Fruit fly (Drosophila melanogaster) whole organism, embryonic: Measurements from ENCODE around the gene SelT.

Experiments used
- Bgb ChIP-seq: fragments of 200-800 bp; sonication (Bioruptor generic); IDR thresholded peaks from 2 replicates; pipeline ENCODE4 v1.3.6; 2022; ENCODE audit warnings: missing biosample characterization, missing genetic modification characterization; ENCODE audit not compliant: partially characterized antibody
- BtbVII ChIP-seq: fragments of 200-800 bp; sonication (Bioruptor generic); optimal IDR thresholded peaks from 3 replicates; lab custom pipeline; 2017; ENCODE audit warnings: missing biosample characterization, mild to moderate bottlenecking, missing genetic modification characterization
- CG1024 ChIP-seq: fragments of 200-800 bp; sonication (Bioruptor generic); IDR thresholded peaks from 2 replicates; pipeline ENCODE4 v1.3.6; 2022; ENCODE audit warnings: missing biosample characterization, missing genetic modification characterization
- CG10543 ChIP-seq: fragments of 200-800 bp; sonication (Bioruptor generic); optimal IDR thresholded peaks from 3 replicates; lab custom pipeline; 2017; ENCODE audit warnings: missing biosample characterization, mild to moderate bottlenecking, missing genetic modification characterization, moderate library complexity
- CG13296 ChIP-seq: fragments of 200-800 bp; sonication (Bioruptor generic); optimal IDR thresholded peaks from 3 replicates; lab custom pipeline; 2018; ENCODE audit warnings: missing biosample characterization, mild to moderate bottlenecking, missing genetic modification characterization
- CG16779 ChIP-seq: fragments of 200-800 bp; sonication (Bioruptor generic); IDR thresholded peaks from 2 replicates; pipeline ENCODE4 v1.3.6; 2022; ENCODE audit warnings: missing biosample characterization, missing genetic modification characterization
- CG17328 ChIP-seq: fragments of 200-800 bp; sonication (Bioruptor generic); IDR thresholded peaks from 2 replicates; pipeline ENCODE4 v1.3.6; 2022; ENCODE audit warnings: missing biosample characterization, missing genetic modification characterization
- CG17829 ChIP-seq: fragments of 200-800 bp; optimal IDR thresholded peaks from 2 replicates; lab custom pipeline; 2019; ENCODE audit warnings: missing biosample characterization, mild to moderate bottlenecking, missing genetic modification characterization, moderate library complexity
- CG1792 ChIP-seq: fragments of 200-800 bp; sonication (Bioruptor generic); optimal IDR thresholded peaks from 2 replicates; lab custom pipeline; 2016; ENCODE audit warnings: missing biosample characterization, missing genetic modification characterization
- CG18011 ChIP-seq: fragments of 200-800 bp; sonication (Bioruptor generic); optimal IDR thresholded peaks from 2 replicates; lab custom pipeline; 2017; ENCODE audit warnings: missing biosample characterization, missing genetic modification characterization, mild to moderate bottlenecking, moderate library complexity, missing genotype
- CG18599 ChIP-seq: fragments of 200-800 bp; sonication (Bioruptor generic); optimal IDR thresholded peaks from 3 replicates; lab custom pipeline; 2017; ENCODE audit warnings: missing biosample characterization, missing genetic modification characterization, mild to moderate bottlenecking, moderate library complexity, missing genetic modification reagents
- CG2202 ChIP-seq: fragments of 200-800 bp; sonication (Bioruptor generic); optimal IDR thresholded peaks from 2 replicates; lab custom pipeline; 2018; ENCODE audit warnings: missing biosample characterization, mild to moderate bottlenecking, missing genetic modification characterization
- CG30020 ChIP-seq: fragments of 200-800 bp; optimal IDR thresholded peaks from 2 replicates; lab custom pipeline; 2019; ENCODE audit warnings: missing biosample characterization, mild to moderate bottlenecking, missing genetic modification characterization, moderate library complexity
- CG3163 ChIP-seq: fragments of 200-800 bp; sonication (Bioruptor generic); optimal IDR thresholded peaks from 3 replicates; lab custom pipeline; 2016; ENCODE audit warnings: missing biosample characterization, missing genetic modification characterization
- CG3281 ChIP-seq: fragments of 200-800 bp; sonication (Bioruptor generic); optimal IDR thresholded peaks from 3 replicates; lab custom pipeline; 2017; ENCODE audit warnings: missing biosample characterization, mild to moderate bottlenecking, missing genetic modification characterization
- CG33557 ChIP-seq: fragments of 200-800 bp; sonication (Bioruptor generic); optimal IDR thresholded peaks from 2 replicates; lab custom pipeline; 2019; ENCODE audit warnings: missing biosample characterization, mild to moderate bottlenecking, missing genetic modification characterization, moderate library complexity
- CG3726 ChIP-seq: fragments of 200-800 bp; sonication (Bioruptor generic); IDR thresholded peaks from 3 replicates; pipeline ENCODE4, ENCODE4 v1.3.6; 2022; ENCODE audit warnings: missing biosample characterization, missing genetic modification characterization
- CG4617 ChIP-seq: fragments of 200-800 bp; sonication (Bioruptor generic); optimal IDR thresholded peaks from 3 replicates; lab custom pipeline; 2016; ENCODE audit warnings: missing biosample characterization, missing genetic modification characterization, borderline replicate concordance
- CG5180 ChIP-seq: fragments of 200-800 bp; sonication (Bioruptor generic); optimal IDR thresholded peaks from 3 replicates; lab custom pipeline; 2017; ENCODE audit warnings: missing biosample characterization, missing genetic modification characterization, mild to moderate bottlenecking, moderate library complexity, missing genetic modification reagents
- CG6765 ChIP-seq: fragments of 200-800 bp; sonication (Bioruptor generic); optimal IDR thresholded peaks from 3 replicates; lab custom pipeline; 2017; ENCODE audit warnings: missing biosample characterization, mild to moderate bottlenecking, missing genetic modification characterization
- CG8944 ChIP-seq: fragments of 200-800 bp; sonication (Bioruptor generic); optimal IDR thresholded peaks from 3 replicates; lab custom pipeline; 2016; ENCODE audit warnings: missing biosample characterization, missing genetic modification characterization
- D19A ChIP-seq: fragments of 200-800 bp; optimal IDR thresholded peaks from 3 replicates; lab custom pipeline; 2019; ENCODE audit warnings: missing biosample characterization, mild to moderate bottlenecking, missing genetic modification characterization, moderate library complexity
- Fer3 ChIP-seq: fragments of 200-800 bp; sonication (Bioruptor generic); optimal IDR thresholded peaks from 2 replicates; lab custom pipeline; 2018; ENCODE audit warnings: missing biosample characterization, mild to moderate bottlenecking, missing genetic modification characterization, moderate library complexity
- GATAe ChIP-seq: fragments of 200-800 bp; sonication (Bioruptor generic); conservative IDR thresholded peaks from 2 replicates; pipeline ENCODE4 v1.3.6; 2022; ENCODE audit warnings: missing biosample characterization, missing genetic modification characterization
- HLH3B ChIP-seq: fragments of 200-800 bp; sonication (Bioruptor generic); IDR thresholded peaks from 2 replicates; pipeline ENCODE4 v1.3.6; 2022; ENCODE audit warnings: missing biosample characterization, missing genetic modification characterization
- Mad ChIP-seq: fragments of 200-800 bp; sonication (Bioruptor generic); optimal IDR thresholded peaks from 2 replicates; lab custom pipeline; 2016; ENCODE audit warnings: missing biosample characterization, missing genetic modification characterization
- Neu2 ChIP-seq: fragments of 200-800 bp; sonication (Bioruptor generic); optimal IDR thresholded peaks from 3 replicates; lab custom pipeline; 2016; ENCODE audit warnings: missing biosample characterization, missing genetic modification characterization, borderline replicate concordance
- Ptx1 ChIP-seq: fragments of 200-800 bp; sonication (Bioruptor generic); IDR thresholded peaks from 2 replicates; pipeline ENCODE4 v1.3.6; 2022; ENCODE audit warnings: missing biosample characterization, missing genetic modification characterization
- Side ChIP-seq: fragments of 200-800 bp; sonication (Bioruptor generic); optimal IDR thresholded peaks from 2 replicates; lab custom pipeline; 2016; ENCODE audit warnings: missing biosample characterization, missing genetic modification characterization
- Six4 ChIP-seq: fragments of 200-800 bp; sonication (Bioruptor generic); optimal IDR thresholded peaks from 2 replicates; lab custom pipeline; 2016; ENCODE audit warnings: missing biosample characterization, missing genetic modification characterization
- Sry-β ChIP-seq: fragments of 200-800 bp; sonication (Bioruptor generic); optimal IDR thresholded peaks from 2 replicates; lab custom pipeline; 2018; ENCODE audit warnings: missing biosample characterization, mild to moderate bottlenecking, missing genetic modification characterization, moderate library complexity
- ac ChIP-seq: fragments of 200-800 bp; sonication (Bioruptor generic); optimal IDR thresholded peaks from 3 replicates; lab custom pipeline; 2017; ENCODE audit warnings: missing biosample characterization, mild to moderate bottlenecking, missing genetic modification characterization
- amos ChIP-seq: fragments of 200-800 bp; sonication (Bioruptor generic); IDR thresholded peaks from 2 replicates; pipeline ENCODE4 v1.3.6; 2022; ENCODE audit warnings: missing biosample characterization, missing genetic modification characterization; ENCODE audit not compliant: partially characterized antibody
- chinmo ChIP-seq: fragments of 200-800 bp; sonication (Bioruptor generic); IDR thresholded peaks from 4 replicates; pipeline ENCODE4 v1.3.6; 2022; ENCODE audit warnings: missing biosample characterization, missing genetic modification characterization; ENCODE audit not compliant: partially characterized antibody
- da ChIP-seq: fragments of 200-800 bp; sonication (Bioruptor generic); optimal IDR thresholded peaks from 2 replicates; lab custom pipeline; 2016; ENCODE audit warnings: missing biosample characterization, missing genetic modification characterization
- ems ChIP-seq: fragments of 200-800 bp; sonication (Bioruptor generic); optimal IDR thresholded peaks from 3 replicates; lab custom pipeline; 2016; ENCODE audit warnings: missing biosample characterization, missing genetic modification characterization
- eve ChIP-seq, 2 experiments: fragments of >200 bp; optimal IDR thresholded peaks; 2 replicates each; lab custom pipeline; 2017; ENCODE audit warnings: missing biosample characterization in 2 of 2, missing genetic modification characterization in 2 of 2
- fd102C ChIP-seq: fragments of 200-800 bp; sonication (Bioruptor generic); optimal IDR thresholded peaks from 2 replicates; lab custom pipeline; 2018; ENCODE audit warnings: missing biosample characterization, mild to moderate bottlenecking, missing genetic modification characterization, moderate library complexity
- fu2 ChIP-seq: fragments of 200-800 bp; sonication (Bioruptor generic); optimal IDR thresholded peaks from 2 replicates; lab custom pipeline; 2016; ENCODE audit warnings: missing biosample characterization, missing genetic modification characterization
- hbn ChIP-seq: fragments of 200-800 bp; sonication (Bioruptor generic); IDR thresholded peaks from 2 replicates; pipeline ENCODE4 v1.3.6; 2022; ENCODE audit warnings: missing biosample characterization, missing genetic modification characterization; ENCODE audit not compliant: partially characterized antibody
- mirr ChIP-seq: fragments of 200-800 bp; sonication (Bioruptor generic); optimal IDR thresholded peaks from 3 replicates; lab custom pipeline; 2018; ENCODE audit warnings: missing biosample characterization, mild to moderate bottlenecking, missing genetic modification characterization
- nau ChIP-seq: fragments of 200-800 bp; sonication (Bioruptor generic); optimal IDR thresholded peaks from 3 replicates; lab custom pipeline; 2017; ENCODE audit warnings: missing biosample characterization, mild to moderate bottlenecking, missing genetic modification characterization, missing genetic modification reagents
- org-1 ChIP-seq: fragments of 200-800 bp; sonication (Bioruptor generic); optimal IDR thresholded peaks from 2 replicates; lab custom pipeline; 2017; ENCODE audit warnings: missing biosample characterization, missing genetic modification characterization
- p53 ChIP-seq: fragments of 200-800 bp; sonication (Bioruptor generic); optimal IDR thresholded peaks from 2 replicates; lab custom pipeline; 2016; ENCODE audit warnings: missing biosample characterization, missing genetic modification characterization
- peb ChIP-seq: fragments of 200-800 bp; sonication (Bioruptor generic); IDR thresholded peaks from 2 replicates; pipeline ENCODE4 v1.3.6; 2022; ENCODE audit warnings: missing biosample characterization, missing genetic modification characterization
- pho ChIP-seq: fragments of 200-800 bp; sonication (Bioruptor generic); optimal IDR thresholded peaks from 2 replicates; lab custom pipeline; 2016; ENCODE audit warnings: missing biosample characterization, missing genetic modification characterization
- ro ChIP-seq: fragments of 200-800 bp; sonication (Bioruptor generic); IDR thresholded peaks from 2 replicates; pipeline ENCODE4 v1.3.6; 2022; ENCODE audit warnings: missing biosample characterization, missing genetic modification characterization
- tap ChIP-seq: fragments of 200-800 bp; optimal IDR thresholded peaks from 3 replicates; lab custom pipeline; 2019; ENCODE audit warnings: missing biosample characterization, mild to moderate bottlenecking, missing genetic modification characterization, moderate library complexity
- wdn ChIP-seq: fragments of 200-800 bp; sonication (Bioruptor generic); IDR thresholded peaks from 2 replicates; pipeline ENCODE4 v1.3.6; 2022; ENCODE audit warnings: missing biosample characterization, missing genetic modification characterization
- zfh1 ChIP-seq: fragments of 200-800 bp; sonication (Bioruptor generic); IDR thresholded peaks from 3 replicates; pipeline ENCODE4 v1.3.6; 2022; ENCODE audit warnings: missing biosample characterization, missing genetic modification characterization

The SelT gene

DNA sequence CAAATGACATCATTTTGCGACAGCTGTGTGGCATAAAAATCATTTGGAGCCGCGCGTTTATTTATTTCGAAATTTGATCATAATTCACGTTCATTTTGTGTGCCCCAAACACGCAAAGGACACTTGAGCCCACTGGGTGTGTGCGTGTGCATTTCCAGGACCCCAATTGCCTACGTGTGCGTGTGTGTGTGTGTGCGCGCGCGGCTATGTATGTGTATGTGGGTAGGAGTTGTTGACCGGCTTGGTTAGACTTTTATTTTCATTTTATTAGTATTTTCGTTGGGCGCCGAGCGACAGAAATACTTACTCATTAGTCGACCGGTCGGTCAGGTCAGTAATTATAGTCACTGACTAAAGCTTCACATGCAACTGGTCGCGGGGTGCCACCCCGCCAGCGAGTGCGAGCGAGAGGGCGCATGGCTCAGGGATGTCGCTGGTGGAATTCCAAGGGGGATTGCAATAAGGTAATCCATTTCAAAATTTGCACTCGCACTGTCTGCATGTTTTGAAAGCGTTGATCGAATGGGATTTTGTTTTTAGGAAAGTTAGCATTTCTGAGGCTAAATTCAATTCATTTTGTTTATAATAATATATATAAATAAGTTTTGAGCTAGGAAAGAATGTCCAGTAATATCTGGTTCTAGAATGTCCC, 32.9 kb downstream of the SelT start (continued):
- TF ChIP-seq ro (no peak), mirr (GFP tag; lab: Kevin White, UChicago) (no peak), CG33557 (GFP tag; lab: Kevin White, UChicago) (no peak), CG18599 (GFP tag; lab: Kevin White, UChicago) (peak; percentile 65), pho (peak; percentile 23), org-1 (GFP tag; lab: Kevin White, UChicago) (no peak), Sry-β (GFP tag; lab: Kevin White, UChicago) (no peak), GATAe (GFP tag; lab: Robert Waterston, UW) (no peak), HLH3B (GFP tag; lab: Robert Waterston, UW) (peak; percentile 43; the same call in 1 of the 2 replicates), CG3163 (GFP tag; lab: Kevin White, UChicago) (no peak), da (GFP tag; lab: Kevin White, UChicago) (no peak), CG6765 (GFP tag; lab: Kevin White, UChicago) (no peak), peb (GFP tag; lab: Robert Waterston, UW) (no peak), fu2 (GFP tag; lab: Kevin White, UChicago) (peak; percentile 4), CG18011 (GFP tag; lab: Kevin White, UChicago) (no peak), CG10543 (GFP tag; lab: Kevin White, UChicago) (no peak), CG17829 (no peak), tap (tag; lab: Kevin White, UChicago) (no peak), chinmo (GFP tag; lab: Robert Waterston, UW) (0 out of 4 replicates have a peak, but pooled peaks have one; percentile 40), CG1792 (no peak), wdn (GFP tag; lab: Robert Waterston, UW) (no peak), CG3726 (GFP tag; lab: Robert Waterston, UW) (no peak), eve (GFP tag; optimal IDR thresholded peaks at IDR 0.05; lab: Kevin White, UChicago) (no peak), Neu2 (GFP tag; lab: Kevin White, UChicago) (no peak), CG2202 (tag; lab: Kevin White, UChicago) (no peak), hbn (no peak), BtbVII (GFP tag; lab: Kevin White, UChicago) (peak; percentile 49), zfh1 (GFP tag; lab: Robert Waterston, UW) (0 out of 3 replicates have a peak, but pooled peaks have one; percentile 34), CG1024 (no peak), CG16779 (GFP tag; lab: Robert Waterston, UW) (no peak), ac (no peak), CG3281 (GFP tag; lab: Kevin White, UChicago) (peak; percentile 40), CG5180 (GFP tag; lab: Kevin White, UChicago) (no peak), Fer3 (peak; percentile 19), Side (no peak), CG8944 (GFP tag; lab: Kevin White, UChicago) (peak; percentile 30), D19A (tag; lab: Kevin White, UChicago) (no peak), CG17328 (GFP tag; lab: Robert Waterston, UW) (0 out of 2 replicates have a peak, but pooled peaks have one; percentile 42), Mad (peak; percentile 38), CG30020 (tag; lab: Kevin White, UChicago) (no peak), amos (GFP tag; lab: Robert Waterston, UW) (no peak), Ptx1 (peak; percentile 64; the same call in 1 of the 2 replicates), ems (GFP tag; lab: Kevin White, UChicago) (no peak), p53 (GFP tag; lab: Kevin White, UChicago) (no peak), fd102C (GFP tag; lab: Kevin White, UChicago) (no peak), CG13296 (peak; percentile 7), Bgb (GFP tag; lab: Robert Waterston, UW) (no peak), Six4 (GFP tag; lab: Kevin White, UChicago) (no peak), nau (GFP tag; lab: Kevin White, UChicago) (no peak), CG4617 (GFP tag; lab: Kevin White, UChicago) (no peak)
